Worm (Caenorhabditis elegans) whole organism, early embryonic: Measurements from ENCODE around the gene T14B4.5.

Experiments used
- B0310.2 ChIP-seq: sonication (generic microtip); optimal IDR thresholded peaks from 2 replicates; lab custom pipeline; 2016; ENCODE audit warnings: mild to moderate bottlenecking, missing genetic modification characterization, missing compliant biosample characterization
- pes-1 ChIP-seq: fragments of 200-800 bp; sonication (Bioruptor generic); IDR thresholded peaks from 2 replicates; pipeline ENCODE4 v1.3.6; 2022; ENCODE audit warnings: missing genetic modification reagents, missing genetic modification characterization, missing compliant biosample characterization

- TF ChIP-seq B0310.2 (tag; lab: Kevin White, UChicago), result no peak
- TF ChIP-seq pes-1, result no peak
Observed at ce11 chrII:6729331-6729730, 12.7 kb downstream of the T14B4.5 start, which contains the start of gene T14B4.8.
